Worm (Caenorhabditis elegans) whole organism, L3 larva: ENCODE results near the gene W03F9.2.
A peak's percentile ranks its signal among the peaks of the same experiment; 100 is the strongest.

Experiments
- R02D3.7 ChIP-seq: fragments of 150-350 bp; optimal IDR thresholded peaks from 2 replicates; lab custom pipeline; 2014; ENCODE audit warnings: missing biosample characterization, missing genetic modification characterization
- ZK546.5 ChIP-seq: sonication (generic microtip); optimal IDR thresholded peaks from 2 replicates; lab custom pipeline; 2017; ENCODE audit warnings: missing biosample characterization, missing genetic modification characterization
- aly-2 ChIP-seq: fragments of 150-350 bp; optimal IDR thresholded peaks from 2 replicates; lab custom pipeline; 2014; ENCODE audit warnings: missing biosample characterization, missing genetic modification characterization
- ama-1 ChIP-seq: fragments of 150-350 bp; optimal IDR thresholded peaks from 2 replicates; lab custom pipeline; 2018
- ceh-28 ChIP-seq: fragments of 150-350 bp; optimal IDR thresholded peaks from 2 replicates; lab custom pipeline; 2014; ENCODE audit warnings: missing biosample characterization, missing genetic modification reagents, missing genetic modification characterization
- ceh-82 ChIP-seq: fragments of 150-350 bp; optimal IDR thresholded peaks from 2 replicates; lab custom pipeline; 2014; ENCODE audit warnings: missing biosample characterization, missing genetic modification characterization
- ceh-9 ChIP-seq: sonication (generic microtip); optimal IDR thresholded peaks from 2 replicates; lab custom pipeline; 2018; ENCODE audit warnings: missing biosample characterization, missing genetic modification characterization
- daf-12 ChIP-seq: fragments of 150-350 bp; optimal IDR thresholded peaks from 2 replicates; lab custom pipeline; 2014; ENCODE audit warnings: missing biosample characterization, missing genetic modification reagents, missing genetic modification characterization
- egl-27 ChIP-seq: sonication (generic microtip); optimal IDR thresholded peaks from 4 replicates; lab custom pipeline; 2017; ENCODE audit warnings: missing biosample characterization, missing genetic modification reagents, missing genetic modification characterization
- egl-5 ChIP-seq: fragments of 150-350 bp; optimal IDR thresholded peaks from 2 replicates; lab custom pipeline; 2017; ENCODE audit warnings: missing biosample characterization, missing genetic modification reagents, missing genetic modification characterization, inconsistent platforms
- elt-1 ChIP-seq: fragments of 150-350 bp; optimal IDR thresholded peaks from 2 replicates; lab custom pipeline; 2014; ENCODE audit warnings: missing biosample characterization, missing genetic modification characterization
- elt-2 ChIP-seq: sonication (generic microtip); optimal IDR thresholded peaks from 2 replicates; lab custom pipeline; 2016; ENCODE audit warnings: missing genetic modification reagents, mild to moderate bottlenecking, missing genetic modification characterization, missing compliant biosample characterization
- elt-3 ChIP-seq, 3 experiments: fragments of 150-350 bp in 1 of 3; sonication (generic microtip) in 2 of 3; optimal IDR thresholded peaks; 2 replicates in 2 of 3; 4 replicates in 1 of 3; lab custom pipeline; 2014 to 2017; ENCODE audit warnings: missing biosample characterization in 3 of 3, missing genetic modification characterization in 3 of 3
- eor-1 ChIP-seq, 2 experiments: fragments of 150-350 bp; optimal IDR thresholded peaks; 2 replicates each; lab custom pipeline; 2014 to 2018; ENCODE audit warnings: missing biosample characterization in 2 of 2, missing genetic modification characterization in 2 of 2
- fkh-10 ChIP-seq: sonication (generic microtip); optimal IDR thresholded peaks from 2 replicates; lab custom pipeline; 2017; ENCODE audit warnings: missing biosample characterization, missing genetic modification reagents, missing genetic modification characterization
- fkh-2 ChIP-seq: fragments of 150-350 bp; optimal IDR thresholded peaks from 2 replicates; lab custom pipeline; 2014; ENCODE audit warnings: missing biosample characterization, missing genetic modification reagents, missing genetic modification characterization
- fos-1 ChIP-seq: fragments of 150-350 bp; optimal IDR thresholded peaks from 2 replicates; lab custom pipeline; 2014; ENCODE audit warnings: missing biosample characterization, missing genetic modification characterization
- hmg-11 ChIP-seq: sonication (generic microtip); optimal IDR thresholded peaks from 2 replicates; lab custom pipeline; 2016; ENCODE audit warnings: missing genetic modification characterization, missing compliant biosample characterization
- jun-1 ChIP-seq: fragments of 150-350 bp; optimal IDR thresholded peaks from 2 replicates; lab custom pipeline; 2014; ENCODE audit warnings: missing biosample characterization, missing genetic modification reagents, missing genetic modification characterization
- lin-15B ChIP-seq: fragments of 150-350 bp; optimal IDR thresholded peaks from 2 replicates; lab custom pipeline; 2014; ENCODE audit warnings: missing biosample characterization, missing genetic modification characterization
- lin-39 ChIP-seq: fragments of 150-350 bp; optimal IDR thresholded peaks from 2 replicates; lab custom pipeline; 2018; ENCODE audit warnings: missing biosample characterization, missing genetic modification reagents, missing genetic modification characterization
- lsy-12 ChIP-seq: sonication (generic microtip); optimal IDR thresholded peaks from 2 replicates; lab custom pipeline; 2016; ENCODE audit warnings: mild to moderate bottlenecking, missing genetic modification characterization, missing compliant biosample characterization
- mdl-1 ChIP-seq: fragments of 150-350 bp; optimal IDR thresholded peaks from 2 replicates; lab custom pipeline; 2014; ENCODE audit warnings: missing biosample characterization, missing genetic modification characterization
- mml-1 ChIP-seq: fragments of 150-350 bp; sonication (generic microtip); optimal IDR thresholded peaks from 3 replicates; lab custom pipeline; 2014; ENCODE audit warnings: missing biosample characterization, missing genetic modification characterization
- nfya-1 ChIP-seq: sonication (generic microtip); optimal IDR thresholded peaks from 2 replicates; lab custom pipeline; 2017; ENCODE audit warnings: missing genetic modification characterization, mild to moderate bottlenecking, missing compliant biosample characterization, antibody characterized with exemption, moderate library complexity; ENCODE audit not compliant: insufficient read depth
- nhr-11 ChIP-seq: fragments of 150-350 bp; optimal IDR thresholded peaks from 2 replicates; lab custom pipeline; 2014; ENCODE audit warnings: missing biosample characterization, missing genetic modification characterization
- nhr-23 ChIP-seq: fragments of 150-350 bp; optimal IDR thresholded peaks from 2 replicates; lab custom pipeline; 2014; ENCODE audit warnings: missing biosample characterization, missing genetic modification reagents, missing genetic modification characterization
- nhr-237 ChIP-seq: fragments of 150-350 bp; optimal IDR thresholded peaks from 2 replicates; lab custom pipeline; 2014; ENCODE audit warnings: missing biosample characterization, missing genetic modification characterization
- nhr-25 ChIP-seq: sonication (generic microtip); optimal IDR thresholded peaks from 2 replicates; lab custom pipeline; 2017; ENCODE audit warnings: missing biosample characterization, missing genetic modification characterization
- nhr-28 ChIP-seq: fragments of 150-350 bp; optimal IDR thresholded peaks from 2 replicates; lab custom pipeline; 2014; ENCODE audit warnings: missing biosample characterization, missing genetic modification characterization
- nhr-43 ChIP-seq: sonication (generic microtip); optimal IDR thresholded peaks from 2 replicates; lab custom pipeline; 2016; ENCODE audit warnings: mild to moderate bottlenecking, missing genetic modification characterization, missing compliant biosample characterization; ENCODE audit not compliant: poor library complexity, severe bottlenecking
- nhr-76 ChIP-seq: fragments of 150-350 bp; sonication (generic microtip); optimal IDR thresholded peaks from 5 replicates; lab custom pipeline; 2014; ENCODE audit warnings: missing biosample characterization, missing genetic modification characterization
- pha-4 ChIP-seq: fragments of 150-350 bp; optimal IDR thresholded peaks from 2 replicates; lab custom pipeline; 2014; ENCODE audit warnings: missing biosample characterization, missing genetic modification reagents, missing genetic modification characterization
- pqm-1 ChIP-seq: fragments of 150-350 bp; optimal IDR thresholded peaks from 2 replicates; lab custom pipeline; 2017; ENCODE audit warnings: missing biosample characterization, missing genetic modification characterization, inconsistent platforms
- skn-1 ChIP-seq: fragments of 150-350 bp; optimal IDR thresholded peaks from 2 replicates; lab custom pipeline; 2014; ENCODE audit warnings: missing biosample characterization, missing genetic modification characterization
- snpc-4 ChIP-seq: fragments of 150-350 bp; optimal IDR thresholded peaks from 2 replicates; lab custom pipeline; 2014; ENCODE audit warnings: missing biosample characterization, missing genetic modification characterization
- tbx-2 ChIP-seq: sonication (generic microtip); optimal IDR thresholded peaks from 2 replicates; lab custom pipeline; 2016; ENCODE audit warnings: mild to moderate bottlenecking, missing genetic modification characterization, missing compliant biosample characterization
- unc-39 ChIP-seq: sonication (generic microtip); optimal IDR thresholded peaks from 4 replicates; lab custom pipeline; 2017; ENCODE audit warnings: missing biosample characterization, missing genetic modification characterization
- unc-62 ChIP-seq: fragments of 150-350 bp; sonication (generic microtip); optimal IDR thresholded peaks from 4 replicates; lab custom pipeline; 2014; ENCODE audit warnings: missing biosample characterization, missing genetic modification reagents, missing genetic modification characterization
- zag-1 ChIP-seq: fragments of 150-350 bp; optimal IDR thresholded peaks from 2 replicates; lab custom pipeline; 2014; ENCODE audit warnings: missing biosample characterization, missing genetic modification characterization
- ztf-11 ChIP-seq: fragments of 150-350 bp; optimal IDR thresholded peaks from 2 replicates; lab custom pipeline; 2014; ENCODE audit warnings: missing biosample characterization, missing genetic modification characterization
- ztf-4 ChIP-seq: fragments of 150-350 bp; optimal IDR thresholded peaks from 2 replicates; lab custom pipeline; 2014; ENCODE audit warnings: missing biosample characterization, missing genetic modification characterization

Gene W03F9.2

ce11 chrV:122249-122648 lies 5.6 kb downstream of the W03F9.2 start:
- TF ChIP-seq nhr-25 (no peak), ztf-4 (tag; lab: Kevin White, UChicago) (no peak), aly-2 (tag; lab: Kevin White, UChicago) (no peak), skn-1 (tag; lab: Kevin White, UChicago) (no peak), ceh-9 (no peak), elt-1 (tag; lab: Kevin White, UChicago) (no peak)

ce11 chrV:117312-117711 lies 10.5 kb downstream of the W03F9.2 start:
- TF ChIP-seq mml-1 (no peak), lsy-12 (peak; percentile 10)

- no peak for TF ChIP-seq fos-1 (tag; lab: Kevin White, UChicago)
- TF ChIP-seq pqm-1 (tag; lab: Kevin White, UChicago) = no peak
- no peak for TF ChIP-seq R02D3.7 (tag; lab: Kevin White, UChicago)
- TF ChIP-seq nhr-43 (tag; lab: Kevin White, UChicago) = no peak
- TF ChIP-seq elt-3 (tag; optimal IDR thresholded peaks at IDR 0.05; lab: Kevin White, UChicago) = no peak
- no peak for TF ChIP-seq aly-2 (tag; lab: Kevin White, UChicago)
- no peak for TF ChIP-seq tbx-2 (tag; lab: Kevin White, UChicago)
- TF ChIP-seq nfya-1 (tag; lab: Kevin White, UChicago) = no peak
- no peak for TF ChIP-seq ztf-11 (tag; lab: Kevin White, UChicago)
- TF ChIP-seq nhr-28 (tag; lab: Kevin White, UChicago) = no peak
- no peak for TF ChIP-seq ZK546.5 (tag; lab: Kevin White, UChicago)
- TF ChIP-seq pha-4 (tag; lab: Kevin White, UChicago) = no peak
- TF ChIP-seq unc-62 (GFP tag; lab: Kevin White, UChicago) = no peak
- TF ChIP-seq nhr-11 (tag; lab: Kevin White, UChicago) = no peak
- TF ChIP-seq daf-12 (tag; lab: Kevin White, UChicago) = no peak
- no peak for TF ChIP-seq nhr-25
Observed at ce11 chrV:116243-116642, 11.6 kb downstream of the W03F9.2 start.

- TF ChIP-seq mml-1 = no peak
- TF ChIP-seq fkh-2 = no peak
- TF ChIP-seq lin-39 (tag; lab: Kevin White, UChicago) = peak; percentile 85
- TF ChIP-seq nhr-11 (tag; lab: Kevin White, UChicago) = no peak
- no peak for TF ChIP-seq pqm-1 (tag; lab: Kevin White, UChicago)
- TF ChIP-seq ZK546.5 (tag; lab: Kevin White, UChicago) = no peak
- no peak for TF ChIP-seq elt-2 (tag; lab: Kevin White, UChicago)
- no peak for TF ChIP-seq aly-2 (tag; lab: Kevin White, UChicago)
- TF ChIP-seq nfya-1 (tag; lab: Kevin White, UChicago) = peak; percentile 85
- TF ChIP-seq ama-1 (lab: Kevin White, UChicago) = peak; percentile 16
- no peak for TF ChIP-seq elt-1 (tag; lab: Kevin White, UChicago)
- TF ChIP-seq nhr-23 (tag; lab: Kevin White, UChicago) = peak; percentile 84
- TF ChIP-seq ceh-82 (tag; lab: Kevin White, UChicago) = no peak
- no peak for TF ChIP-seq ztf-11 (tag; lab: Kevin White, UChicago)
- no peak for TF ChIP-seq unc-39 (tag; lab: Kevin White, UChicago)
- TF ChIP-seq egl-27 (tag; lab: Kevin White, UChicago) = no peak
- TF ChIP-seq fkh-10 (GFP tag; lab: Kevin White, UChicago) = no peak
- TF ChIP-seq skn-1 (tag; lab: Kevin White, UChicago) = peak; percentile 51
- TF ChIP-seq jun-1 (tag; lab: Kevin White, UChicago) = no peak
- TF ChIP-seq ztf-4 (tag; lab: Kevin White, UChicago) = no peak
- TF ChIP-seq snpc-4 (tag; lab: Kevin White, UChicago) = peak; percentile 29
- no peak for TF ChIP-seq mdl-1 (tag; lab: Kevin White, UChicago)
- no peak for TF ChIP-seq nhr-43 (tag; lab: Kevin White, UChicago)
- TF ChIP-seq lin-15B (tag; lab: Kevin White, UChicago) = peak; percentile 99
- TF ChIP-seq ceh-28 (tag; lab: Kevin White, UChicago) = no peak
- peak; percentile 33 for TF ChIP-seq egl-5 (tag; lab: Kevin White, UChicago)
- TF ChIP-seq fos-1 (tag; lab: Kevin White, UChicago) = no peak
- peak; percentile 75 for TF ChIP-seq hmg-11
- TF ChIP-seq unc-62 (GFP tag; lab: Kevin White, UChicago) = no peak
- no peak for TF ChIP-seq elt-3 (tag; optimal IDR thresholded peaks at IDR 0.05; lab: Kevin White, UChicago)
- no peak for TF ChIP-seq nhr-237
- no peak for TF ChIP-seq lsy-12
- TF ChIP-seq zag-1 (tag; lab: Kevin White, UChicago) = no peak
- TF ChIP-seq pha-4 (tag; lab: Kevin White, UChicago) = peak; percentile 89
- TF ChIP-seq ceh-9 = no peak
- TF ChIP-seq nhr-76 (tag; lab: Kevin White, UChicago) = no peak
- peak; percentile 91 for TF ChIP-seq R02D3.7 (tag; lab: Kevin White, UChicago)
- peak; percentile 73 for TF ChIP-seq nhr-25
- TF ChIP-seq daf-12 (tag; lab: Kevin White, UChicago) = no peak
- TF ChIP-seq eor-1 (tag; optimal IDR thresholded peaks at IDR 0.05; lab: Kevin White, UChicago) = no peak
- TF ChIP-seq, all 47 proteins: peak for 12
Observed at ce11 chrV:104474-104873, 23.4 kb downstream of the W03F9.2 start, which contains the start of gene picd-1. TSS of gene picd-1 (plus strand) at chrV:104825.
